Worm (Caenorhabditis elegans) whole organism, L1 larva: ENCODE results near the gene C08B11.9.
A peak's percentile ranks its signal among the peaks of the same experiment; 100 is the strongest.

Experiments used
- C04F5.9 ChIP-seq: sonication (generic microtip); optimal IDR thresholded peaks from 2 replicates; lab custom pipeline; 2016; ENCODE audit warnings: missing genetic modification characterization, missing compliant biosample characterization
- C16A3.4 ChIP-seq: fragments of 150-350 bp; optimal IDR thresholded peaks from 2 replicates; lab custom pipeline; 2014; ENCODE audit warnings: missing biosample characterization, missing genetic modification characterization
- C34B4.2 ChIP-seq: sonication (generic microtip); optimal IDR thresholded peaks from 2 replicates; lab custom pipeline; 2017; ENCODE audit warnings: mild to moderate bottlenecking, missing genetic modification characterization, missing compliant biosample characterization
- F16B12.6 ChIP-seq: fragments of 150-350 bp; optimal IDR thresholded peaks from 2 replicates; lab custom pipeline; 2014; ENCODE audit warnings: missing biosample characterization, missing genetic modification characterization
- alr-1 ChIP-seq: fragments of 200-800 bp; sonication (Bioruptor generic); optimal IDR thresholded peaks from 2 replicates; lab custom pipeline; 2018; ENCODE audit warnings: borderline replicate concordance, mild to moderate bottlenecking, missing genetic modification characterization, missing compliant biosample characterization
- ceh-88 ChIP-seq: fragments of 200-800 bp; sonication (Bioruptor generic); IDR thresholded peaks from 2 replicates; pipeline ENCODE4 v1.3.6; 2022; ENCODE audit warnings: missing genetic modification characterization, missing compliant biosample characterization
- ceh-90 ChIP-seq: sonication (generic microtip); optimal IDR thresholded peaks from 2 replicates; lab custom pipeline; 2016; ENCODE audit warnings: missing genetic modification characterization, missing compliant biosample characterization
- efl-1 ChIP-seq, 4 experiments: fragments of 150-350 bp; optimal IDR thresholded peaks in 3 of 4; peaks in 1 of 4; 1 replicate in 1 of 4; 2 replicates in 3 of 4; lab custom pipeline; 2014; ENCODE audit warnings: missing biosample characterization in 2 of 4, missing genetic modification characterization in 2 of 4, missing genetic modification reagents in 2 of 4
- elt-2 ChIP-seq: sonication (generic microtip); optimal IDR thresholded peaks from 2 replicates; lab custom pipeline; 2016; ENCODE audit warnings: missing genetic modification characterization, mild to moderate bottlenecking, inconsistent platforms, missing compliant biosample characterization, missing genetic modification reagents
- ets-5 ChIP-seq: fragments of 200-800 bp; sonication (Bioruptor generic); IDR thresholded peaks from 2 replicates; pipeline ENCODE4 v1.3.6; 2022; ENCODE audit warnings: missing genetic modification characterization, missing compliant biosample characterization
- fkh-10 ChIP-seq: sonication (generic microtip); optimal IDR thresholded peaks from 2 replicates; lab custom pipeline; 2017; ENCODE audit warnings: missing biosample characterization, missing genetic modification reagents, missing genetic modification characterization
- hlh-17 ChIP-seq: fragments of 200-800 bp; sonication (Bioruptor generic); optimal IDR thresholded peaks from 2 replicates; lab custom pipeline; 2018; ENCODE audit warnings: missing genetic modification characterization, mild to moderate bottlenecking, missing compliant biosample characterization, moderate library complexity, borderline replicate concordance
- hpl-2 ChIP-seq: fragments of 150-350 bp; optimal IDR thresholded peaks from 2 replicates; lab custom pipeline; 2014; ENCODE audit warnings: missing biosample characterization, missing genetic modification reagents, missing genetic modification characterization
- irx-1 ChIP-seq: sonication (generic microtip); optimal IDR thresholded peaks from 2 replicates; lab custom pipeline; 2016; ENCODE audit warnings: missing genetic modification characterization, missing compliant biosample characterization
- isw-1 ChIP-seq: fragments of 200-800 bp; sonication (Bioruptor generic); IDR thresholded peaks from 2 replicates; pipeline ENCODE4 v1.3.6; 2022; ENCODE audit warnings: missing genetic modification characterization, missing compliant biosample characterization
- jun-1 ChIP-seq: fragments of 150-350 bp; optimal IDR thresholded peaks from 2 replicates; lab custom pipeline; 2014; ENCODE audit warnings: missing biosample characterization, missing genetic modification reagents, missing genetic modification characterization
- lin-13 ChIP-seq: fragments of 150-350 bp; optimal IDR thresholded peaks from 2 replicates; lab custom pipeline; 2014; ENCODE audit warnings: missing biosample characterization, missing genetic modification reagents, missing genetic modification characterization
- lin-14 ChIP-seq: fragments of 200-800 bp; sonication (Bioruptor generic); optimal IDR thresholded peaks from 2 replicates; lab custom pipeline; 2018; ENCODE audit warnings: mild to moderate bottlenecking, missing genetic modification characterization, moderate library complexity, missing compliant biosample characterization
- lin-35 ChIP-seq, 2 experiments: fragments of 150-350 bp; optimal IDR thresholded peaks; 2 replicates each; lab custom pipeline; 2014; ENCODE audit warnings: missing biosample characterization in 2 of 2, missing genetic modification characterization in 2 of 2, missing genetic modification reagents in 2 of 2
- lin-39 ChIP-seq: fragments of 150-350 bp; optimal IDR thresholded peaks from 2 replicates; lab custom pipeline; 2014; ENCODE audit warnings: missing biosample characterization, missing genetic modification reagents, missing genetic modification characterization
- mab-9 ChIP-seq: fragments of 200-800 bp; sonication (Bioruptor generic); IDR thresholded peaks from 2 replicates; pipeline ENCODE4 v1.3.6; 2022; ENCODE audit warnings: missing genetic modification reagents, missing genetic modification characterization, missing compliant biosample characterization
- mef-2 ChIP-seq: fragments of 150-350 bp; optimal IDR thresholded peaks from 2 replicates; lab custom pipeline; 2014; ENCODE audit warnings: missing biosample characterization, missing genetic modification characterization
- mep-1 ChIP-seq: fragments of 150-350 bp; optimal IDR thresholded peaks from 2 replicates; lab custom pipeline; 2014; ENCODE audit warnings: missing biosample characterization, missing genetic modification characterization
- nhr-11 ChIP-seq: fragments of 150-350 bp; optimal IDR thresholded peaks from 2 replicates; lab custom pipeline; 2014; ENCODE audit warnings: missing biosample characterization, missing genetic modification characterization
- nhr-12 ChIP-seq: sonication (generic microtip); optimal IDR thresholded peaks from 2 replicates; lab custom pipeline; 2017; ENCODE audit warnings: missing biosample characterization, missing genetic modification characterization
- nhr-19 ChIP-seq: fragments of 200-800 bp; sonication (Bioruptor generic); conservative IDR thresholded peaks from 2 replicates; pipeline ENCODE4 v1.3.6; 2022; ENCODE audit warnings: missing genetic modification characterization, missing compliant biosample characterization
- nhr-20 ChIP-seq: sonication (generic microtip); optimal IDR thresholded peaks from 2 replicates; lab custom pipeline; 2016; ENCODE audit warnings: mild to moderate bottlenecking, missing genetic modification characterization, missing compliant biosample characterization
- nhr-71 ChIP-seq: sonication (generic microtip); optimal IDR thresholded peaks from 2 replicates; lab custom pipeline; 2016; ENCODE audit warnings: mild to moderate bottlenecking, missing genetic modification characterization, moderate library complexity, missing compliant biosample characterization
- nhr-77 ChIP-seq: fragments of 150-350 bp; optimal IDR thresholded peaks from 2 replicates; lab custom pipeline; 2014; ENCODE audit warnings: missing biosample characterization, missing genetic modification characterization
- nhr-90 ChIP-seq: sonication (generic microtip); optimal IDR thresholded peaks from 2 replicates; lab custom pipeline; 2016; ENCODE audit warnings: mild to moderate bottlenecking, missing genetic modification characterization, missing compliant biosample characterization; ENCODE audit not compliant: poor library complexity
- pag-3 ChIP-seq: sonication (generic microtip); optimal IDR thresholded peaks from 2 replicates; lab custom pipeline; 2017; ENCODE audit warnings: missing genetic modification characterization, mild to moderate bottlenecking, missing compliant biosample characterization, antibody characterized with exemption, borderline replicate concordance; ENCODE audit not compliant: insufficient read depth
- pax-3 ChIP-seq: fragments of 200-800 bp; sonication (Bioruptor generic); optimal IDR thresholded peaks from 2 replicates; lab custom pipeline; 2018; ENCODE audit warnings: mild to moderate bottlenecking, missing genetic modification characterization, moderate library complexity, missing compliant biosample characterization
- pqm-1 ChIP-seq: sonication (generic microtip); optimal IDR thresholded peaks from 3 replicates; lab custom pipeline; 2017; ENCODE audit warnings: missing biosample characterization, missing genetic modification characterization
- snu-23 ChIP-seq: sonication (generic microtip); optimal IDR thresholded peaks from 2 replicates; lab custom pipeline; 2016; ENCODE audit warnings: missing genetic modification characterization, missing compliant biosample characterization
- sox-4 ChIP-seq: sonication (generic microtip); optimal IDR thresholded peaks from 2 replicates; lab custom pipeline; 2016; ENCODE audit warnings: missing genetic modification characterization, missing compliant biosample characterization
- sup-37 ChIP-seq: fragments of 200-800 bp; sonication (Bioruptor generic); optimal IDR thresholded peaks from 2 replicates; lab custom pipeline; 2018; ENCODE audit warnings: mild to moderate bottlenecking, missing genetic modification characterization, missing compliant biosample characterization
- unc-62 ChIP-seq: fragments of 150-350 bp; optimal IDR thresholded peaks from 2 replicates; lab custom pipeline; 2014; ENCODE audit warnings: missing biosample characterization, missing genetic modification reagents, missing genetic modification characterization
- vab-15 ChIP-seq: sonication (generic microtip); optimal IDR thresholded peaks from 2 replicates; lab custom pipeline; 2017; ENCODE audit warnings: missing genotype, mild to moderate bottlenecking, missing genetic modification characterization, missing compliant biosample characterization
- xbp-1 ChIP-seq: sonication (generic microtip); optimal IDR thresholded peaks from 2 replicates; lab custom pipeline; 2016; ENCODE audit warnings: missing genetic modification characterization, missing compliant biosample characterization
- zag-1 ChIP-seq: fragments of 150-350 bp; optimal IDR thresholded peaks from 2 replicates; lab custom pipeline; 2014; ENCODE audit warnings: missing biosample characterization, missing genetic modification characterization
- ztf-11 ChIP-seq, 2 experiments: sonication (generic microtip); optimal IDR thresholded peaks; 2 replicates each; lab custom pipeline; 2016 to 2017; ENCODE audit warnings: missing genetic modification characterization in 2 of 2, missing biosample characterization in 1 of 2, missing compliant biosample characterization in 1 of 2
- ztf-4 ChIP-seq: fragments of 150-350 bp; optimal IDR thresholded peaks from 2 replicates; lab custom pipeline; 2014; ENCODE audit warnings: missing biosample characterization, missing genetic modification characterization

The C08B11.9 gene

DNA sequence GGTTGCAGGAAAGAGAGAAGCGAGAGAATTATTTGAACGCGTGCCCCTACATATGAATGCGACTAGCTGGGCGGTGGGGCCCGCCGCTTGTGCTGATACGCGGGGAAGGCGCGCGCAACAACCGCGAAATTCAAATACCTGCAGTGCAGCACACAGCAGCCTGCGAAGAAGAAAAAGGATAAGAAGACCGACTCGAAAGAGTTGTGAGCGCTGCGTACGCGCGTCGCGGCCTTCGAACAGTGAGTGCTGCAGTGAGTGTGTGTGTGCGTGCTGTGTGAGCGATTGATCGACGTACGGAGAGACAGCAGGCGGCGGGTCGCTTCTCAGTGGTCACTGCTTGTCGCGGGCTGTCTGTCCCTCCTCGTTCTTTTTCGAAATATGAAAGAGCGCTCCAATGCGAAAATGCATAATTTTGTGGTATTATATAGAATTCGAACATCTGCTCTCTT, 9.7 kb downstream of the C08B11.9 start (continued):
- TF ChIP-seq alr-1 (tag; lab: Kevin White, UChicago) (no peak), nhr-12 (tag; lab: Kevin White, UChicago) (no peak), pag-3 (tag; lab: Kevin White, UChicago) (no peak), nhr-90 (tag; lab: Kevin White, UChicago) (peak; percentile 35), F16B12.6 (tag; lab: Kevin White, UChicago) (no peak), sup-37 (GFP tag; lab: Kevin White, UChicago) (no peak), pqm-1 (tag; lab: Kevin White, UChicago) (no peak), C04F5.9 (tag; lab: Kevin White, UChicago) (no peak), C16A3.4 (tag; lab: Kevin White, UChicago) (peak; percentile 81), lin-35 (GFP tag; optimal IDR thresholded peaks at IDR 0.05; lab: Kevin White, UChicago) (peak; percentile 65 to 73), vab-15 (peak; percentile 32), zag-1 (tag; lab: Kevin White, UChicago) (no peak), nhr-11 (tag; lab: Kevin White, UChicago) (no peak), C34B4.2 (tag; lab: Kevin White, UChicago) (no peak), ztf-11 (tag; optimal IDR thresholded peaks at IDR 0.05; lab: Kevin White, UChicago) (peak in 1 of 2 experiments; percentile 51), sox-4 (peak; percentile 46), nhr-20 (tag; lab: Kevin White, UChicago) (peak; percentile 78), efl-1 (optimal IDR thresholded peaks at IDR 0.05; lab: Kevin White, UChicago) (peak; percentile 63 to 70), efl-1 (GFP tag; optimal IDR thresholded peaks at IDR 0.05 in 1 of 2; lab: Kevin White, UChicago) (peak; percentile 65 to 95), pax-3 (tag; lab: Kevin White, UChicago) (peak; percentile 72), nhr-77 (tag; lab: Kevin White, UChicago) (peak; percentile 77), hpl-2 (GFP tag; lab: Kevin White, UChicago) (no peak), hlh-17 (GFP tag; lab: Kevin White, UChicago) (no peak), nhr-71 (peak; percentile 79), irx-1 (tag; lab: Kevin White, UChicago) (peak; percentile 40), ceh-88 (GFP tag; lab: Robert Waterston, UW) (0 out of 2 replicates have a peak, but pooled peaks have one; percentile 47), ztf-4 (tag; lab: Kevin White, UChicago) (no peak), nhr-19 (peak; percentile 43), lin-39 (tag; lab: Kevin White, UChicago) (no peak), mef-2 (tag; lab: Kevin White, UChicago) (peak; percentile 46), isw-1 (GFP tag; lab: Robert Waterston, UW) (peak; percentile 48), lin-14 (GFP tag; lab: Kevin White, UChicago) (peak; percentile 95), unc-62 (GFP tag; lab: Kevin White, UChicago) (no peak), elt-2 (tag; lab: Kevin White, UChicago) (peak; percentile 30), xbp-1 (peak; percentile 50), ets-5 (GFP tag; lab: Robert Waterston, UW) (no peak), lin-13 (peak; percentile 71), snu-23 (peak; percentile 82), mep-1 (peak; percentile 16), mab-9 (GFP tag; lab: Robert Waterston, UW) (peak; percentile 48; the same call in 1 of the 2 replicates), jun-1 (tag; lab: Kevin White, UChicago) (peak; percentile 85), fkh-10 (GFP tag; lab: Kevin White, UChicago) (peak; percentile 38), ceh-90 (no peak)
